Worm (Caenorhabditis elegans) whole organism, L4 larva: ENCODE results near the gene chil-7.

Experiments
- D1046.2 ChIP-seq: fragments of 200-800 bp; sonication (Bioruptor generic); IDR thresholded peaks from 2 replicates; pipeline ENCODE4 v1.3.6; 2022; ENCODE audit warnings: missing genetic modification characterization, missing compliant biosample characterization
- T20F7.1 ChIP-seq: fragments of 200-800 bp; sonication (Bioruptor generic); optimal IDR thresholded peaks from 2 replicates; lab custom pipeline; 2018; ENCODE audit warnings: mild to moderate bottlenecking, missing genetic modification characterization, missing compliant biosample characterization
- lin-13 ChIP-seq: fragments of 150-350 bp; optimal IDR thresholded peaks from 2 replicates; lab custom pipeline; 2014; ENCODE audit warnings: missing biosample characterization, missing genetic modification reagents, missing genetic modification characterization
- lsy-2 ChIP-seq, 2 experiments: fragments of 150-350 bp in 1 of 2; sonication (generic microtip) in 1 of 2; optimal IDR thresholded peaks; 2 replicates each; lab custom pipeline; 2014 to 2017; ENCODE audit warnings: missing biosample characterization in 2 of 2, missing genetic modification characterization in 2 of 2
- mdl-1 ChIP-seq, 2 experiments: fragments of 150-350 bp in 1 of 2; sonication (generic microtip) in 1 of 2; optimal IDR thresholded peaks; 2 replicates each; lab custom pipeline; 2014 to 2017; ENCODE audit warnings: missing biosample characterization in 2 of 2, missing genetic modification characterization in 2 of 2
- nhr-41 ChIP-seq: fragments of 200-800 bp; sonication (Bioruptor generic); IDR thresholded peaks from 2 replicates; pipeline ENCODE4 v1.3.6; 2022; ENCODE audit warnings: missing genetic modification reagents, missing genetic modification characterization, missing compliant biosample characterization
- php-3 ChIP-seq: fragments of 200-800 bp; sonication (Bioruptor generic); IDR thresholded peaks from 2 replicates; pipeline ENCODE4 v1.3.6; 2022; ENCODE audit warnings: missing genetic modification reagents, missing genetic modification characterization, missing compliant biosample characterization
- unc-130 ChIP-seq: sonication (generic microtip); optimal IDR thresholded peaks from 2 replicates; lab custom pipeline; 2016; ENCODE audit warnings: missing genetic modification reagents, missing genetic modification characterization, missing compliant biosample characterization

DNA sequence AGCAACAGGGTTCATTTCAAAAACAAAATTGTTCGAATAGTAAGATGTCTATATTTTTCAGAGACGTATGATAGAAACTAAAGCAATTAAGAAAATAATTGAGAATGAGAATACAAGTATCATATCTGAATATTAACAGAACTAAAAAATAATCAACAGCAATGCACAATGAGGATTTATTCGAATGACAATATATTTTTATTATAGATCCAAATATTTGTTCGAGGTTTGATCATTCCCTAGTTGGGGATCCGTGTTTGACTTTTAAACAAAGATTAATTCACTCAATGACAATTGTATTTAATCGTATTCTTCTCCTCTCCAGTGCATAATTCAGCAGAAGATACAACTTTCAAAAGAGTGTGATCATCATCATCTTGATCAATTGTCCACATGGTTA is 8.8 kb downstream of the chil-7 start, which contains the start of gene C08H9.18:
- TF ChIP-seq php-3 (GFP tag; lab: Robert Waterston, UW) (no peak), nhr-41 (GFP tag; lab: Robert Waterston, UW) (no peak), mdl-1 (tag; optimal IDR thresholded peaks at IDR 0.05; lab: Kevin White, UChicago) (no peak), T20F7.1 (GFP tag; lab: Kevin White, UChicago) (no peak), unc-130 (no peak), D1046.2 (GFP tag; lab: Robert Waterston, UW) (no peak), lin-13 (GFP tag; lab: Kevin White, UChicago) (no peak), lsy-2 (tag; optimal IDR thresholded peaks at IDR 0.05; lab: Kevin White, UChicago) (no peak)
